Worm (Caenorhabditis elegans) whole organism, L4 larva: Measurements from ENCODE around the gene gei-15.

ENCODE experiments used
- arid-1 ChIP-seq: fragments of 200-800 bp; sonication (Bioruptor generic); conservative IDR thresholded peaks from 2 replicates; pipeline ENCODE4 v1.3.6; 2022; ENCODE audit warnings: missing genetic modification reagents, missing genetic modification characterization, missing compliant biosample characterization
- cey-2 ChIP-seq: sonication (generic microtip); optimal IDR thresholded peaks from 3 replicates; lab custom pipeline; 2017; ENCODE audit warnings: missing genetic modification characterization, mild to moderate bottlenecking, missing compliant biosample characterization, antibody characterized with exemption, borderline replicate concordance; ENCODE audit not compliant: insufficient read depth
- dpl-1 ChIP-seq: fragments of 150-350 bp; optimal IDR thresholded peaks from 2 replicates; lab custom pipeline; 2014; ENCODE audit warnings: missing biosample characterization, missing genetic modification reagents, missing genetic modification characterization
- lin-15B ChIP-seq: fragments of 150-350 bp; sonication (generic microtip); optimal IDR thresholded peaks from 3 replicates; lab custom pipeline; 2014; ENCODE audit warnings: missing biosample characterization, missing genetic modification characterization
- nhr-102 ChIP-seq: sonication (generic microtip); optimal IDR thresholded peaks from 2 replicates; lab custom pipeline; 2016; ENCODE audit warnings: mild to moderate bottlenecking, missing genetic modification characterization, moderate library complexity, missing compliant biosample characterization
- nhr-237 ChIP-seq: sonication (generic microtip); optimal IDR thresholded peaks from 2 replicates; lab custom pipeline; 2017; ENCODE audit warnings: missing biosample characterization, missing genetic modification characterization
- sdz-12 ChIP-seq: fragments of 200-800 bp; sonication (Bioruptor generic); optimal IDR thresholded peaks from 2 replicates; lab custom pipeline; 2018; ENCODE audit warnings: mild to moderate bottlenecking, missing genetic modification characterization, missing compliant biosample characterization
- snpc-4 ChIP-seq: fragments of 150-350 bp; optimal IDR thresholded peaks from 2 replicates; lab custom pipeline; 2014; ENCODE audit warnings: missing biosample characterization, missing genetic modification characterization
- unc-130 ChIP-seq: sonication (generic microtip); optimal IDR thresholded peaks from 2 replicates; lab custom pipeline; 2016; ENCODE audit warnings: missing genetic modification reagents, missing genetic modification characterization, missing compliant biosample characterization
- unc-62 ChIP-seq, 3 experiments: fragments of 150-350 bp in 1 of 3; sonication (generic microtip); optimal IDR thresholded peaks in 2 of 3; peaks in 1 of 3; 1 replicate in 1 of 3; 2 replicates in 2 of 3; lab custom pipeline; 2014 to 2017; ENCODE audit warnings: missing biosample characterization in 3 of 3, missing genetic modification characterization in 3 of 3, missing genetic modification reagents in 3 of 3, missing genotype in 1 of 3
- zip-11 ChIP-seq: fragments of 200-800 bp; sonication (Bioruptor generic); IDR thresholded peaks from 2 replicates; pipeline ENCODE4 v1.3.6; 2022; ENCODE audit warnings: missing genetic modification characterization, missing compliant biosample characterization
- ztf-11 ChIP-seq: fragments of 150-350 bp; optimal IDR thresholded peaks from 2 replicates; lab custom pipeline; 2014; ENCODE audit warnings: missing biosample characterization, missing genetic modification characterization

DNA sequence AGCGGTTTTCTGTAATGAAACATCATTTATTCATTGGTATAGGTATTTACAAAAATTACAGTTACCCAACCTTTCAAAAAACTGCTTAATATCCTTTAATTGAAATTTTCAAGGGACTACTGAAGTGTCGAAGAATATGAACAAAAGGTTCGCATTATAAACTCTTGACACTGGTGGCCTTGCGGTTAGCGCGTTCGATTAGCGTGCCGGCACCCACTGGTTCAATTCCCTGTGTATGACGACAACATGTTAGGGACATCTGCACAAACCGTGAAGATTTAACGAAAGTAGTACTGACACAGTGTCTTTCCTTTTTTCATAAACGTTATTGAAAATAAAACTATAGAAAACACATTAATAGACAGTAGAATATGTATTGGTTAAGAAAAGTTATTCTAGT lies 44.6 kb upstream of the gei-15 start:
- TF ChIP-seq sdz-12 (GFP tag; lab: Kevin White, UChicago) (no peak), zip-11 (GFP tag; lab: Robert Waterston, UW) (peak; percentile 77; the same call in 1 of the 2 replicates), unc-130 (GFP tag; lab: Kevin White, UChicago) (no peak), ztf-11 (tag; lab: Kevin White, UChicago) (no peak), nhr-102 (tag; lab: Kevin White, UChicago) (peak; percentile 66), dpl-1 (GFP tag; lab: Kevin White, UChicago) (no peak), unc-62 (GFP tag; optimal IDR thresholded peaks at IDR 0.05 in 1 of 2; lab: Kevin White, UChicago) (peak in 1 of 2 experiments; percentile 53), unc-62 (tag; optimal IDR thresholded peaks at IDR 0.05; lab: Kevin White, UChicago) (no peak), arid-1 (GFP tag; lab: Robert Waterston, UW) (peak; percentile 91), lin-15B (tag; lab: Kevin White, UChicago) (no peak), snpc-4 (tag; lab: Kevin White, UChicago) (no peak), cey-2 (no peak), nhr-237 (tag; lab: Kevin White, UChicago) (no peak)
